Fruit fly (Drosophila melanogaster) whole organism, embryonic: ENCODE results near the gene Prosbeta2R2.

Source experiments
- CG4820 ChIP-seq: fragments of 200-800 bp; sonication (Bioruptor generic); optimal IDR thresholded peaks from 3 replicates; lab custom pipeline; 2016; ENCODE audit warnings: missing biosample characterization, missing genetic modification characterization
- psq ChIP-seq: fragments of 200-800 bp; sonication (Bioruptor generic); optimal IDR thresholded peaks from 2 replicates; lab custom pipeline; 2017; ENCODE audit warnings: missing biosample characterization, missing genetic modification characterization
- shn ChIP-seq: fragments of 200-800 bp; sonication (Bioruptor generic); optimal IDR thresholded peaks from 3 replicates; lab custom pipeline; 2016; ENCODE audit warnings: missing biosample characterization, missing genetic modification characterization

DNA sequence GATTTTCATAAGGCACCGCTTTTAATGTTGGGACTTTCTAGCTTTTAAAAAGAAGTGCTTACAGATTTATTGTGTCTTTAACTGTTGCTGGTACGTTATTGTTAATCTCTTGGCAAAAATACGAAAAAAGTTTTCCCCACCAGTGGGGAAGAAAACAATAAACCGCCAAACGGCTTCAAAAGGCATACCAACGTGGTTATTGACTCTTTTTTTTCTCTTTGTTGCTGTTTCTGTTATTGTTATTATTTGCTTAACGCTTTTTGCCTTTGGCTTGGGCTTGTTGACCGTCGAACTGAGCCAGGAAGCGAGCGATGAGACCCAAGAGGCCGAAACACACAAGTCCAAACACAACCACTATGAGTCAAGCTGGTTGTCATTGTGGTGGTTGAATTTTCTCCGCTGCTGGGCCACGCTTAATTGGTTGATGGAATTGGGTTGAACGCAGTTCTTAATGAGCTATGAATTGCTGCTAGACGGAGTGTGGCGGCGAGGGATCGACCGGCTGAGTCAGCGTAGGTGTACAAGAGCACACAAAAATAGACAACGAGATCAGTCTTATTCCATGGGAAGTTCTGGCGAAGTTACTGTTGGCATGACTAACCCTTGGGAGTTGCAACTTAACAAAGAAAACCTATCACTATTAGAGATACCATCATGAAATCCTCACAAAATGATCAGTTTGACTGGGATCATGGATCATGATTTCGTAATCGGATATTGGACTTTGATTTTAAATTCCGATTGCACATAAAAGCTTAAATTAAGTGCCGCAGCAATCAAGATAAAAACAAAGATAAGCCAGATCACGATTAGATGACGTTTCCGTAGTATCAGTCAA, 11.8 kb downstream of the Prosbeta2R2 start:
- TF ChIP-seq shn (GFP tag; lab: Kevin White, UChicago) (no peak), psq (GFP tag; lab: Kevin White, UChicago) (no peak), CG4820 (GFP tag; lab: Kevin White, UChicago) (no peak)
